Worm (Caenorhabditis elegans) whole organism, late embryonic: ENCODE results near the gene jtr-1.
A peak's percentile ranks its signal among the peaks of the same experiment; 100 is the strongest.

Source experiments
- C08G9.2 ChIP-seq: sonication (generic microtip); optimal IDR thresholded peaks from 2 replicates; lab custom pipeline; 2016; ENCODE audit warnings: mild to moderate bottlenecking, missing genetic modification characterization, moderate library complexity, missing compliant biosample characterization
- F13H6.1 ChIP-seq: sonication (generic microtip); optimal IDR thresholded peaks from 2 replicates; lab custom pipeline; 2016; ENCODE audit warnings: missing genetic modification characterization, missing compliant biosample characterization
- K02D7.2 ChIP-seq: sonication (generic microtip); optimal IDR thresholded peaks from 2 replicates; lab custom pipeline; 2017; ENCODE audit warnings: mild to moderate bottlenecking, missing genetic modification characterization, missing compliant biosample characterization
- Y22D7AL.16 ChIP-seq: sonication (generic microtip); optimal IDR thresholded peaks from 2 replicates; lab custom pipeline; 2016; ENCODE audit warnings: missing genetic modification characterization, missing compliant biosample characterization
- ahr-1 ChIP-seq: sonication (generic microtip); optimal IDR thresholded peaks from 2 replicates; lab custom pipeline; 2016; ENCODE audit warnings: missing genetic modification characterization, missing compliant biosample characterization
- ama-1 ChIP-seq: fragments of 150-350 bp; optimal IDR thresholded peaks from 2 replicates; lab custom pipeline; 2014
- ceh-14 ChIP-seq: sonication (generic microtip); optimal IDR thresholded peaks from 2 replicates; lab custom pipeline; 2016; ENCODE audit warnings: missing genotype, missing genetic modification characterization, missing compliant biosample characterization
- ceh-18 ChIP-seq: sonication (generic microtip); optimal IDR thresholded peaks from 2 replicates; lab custom pipeline; 2016; ENCODE audit warnings: missing genetic modification characterization, missing compliant biosample characterization
- ceh-2 ChIP-seq: sonication (generic microtip); optimal IDR thresholded peaks from 2 replicates; lab custom pipeline; 2016; ENCODE audit warnings: missing genotype, missing genetic modification characterization, missing compliant biosample characterization
- ceh-30 ChIP-seq: fragments of 150-350 bp; optimal IDR thresholded peaks from 2 replicates; lab custom pipeline; 2014; ENCODE audit warnings: missing biosample characterization, missing genetic modification characterization
- ceh-31 ChIP-seq: sonication (generic microtip); optimal IDR thresholded peaks from 2 replicates; lab custom pipeline; 2016; ENCODE audit warnings: missing genetic modification characterization, missing compliant biosample characterization
- ceh-45 ChIP-seq: fragments of 200-800 bp; sonication (Bioruptor generic); IDR thresholded peaks from 2 replicates; pipeline ENCODE4 v1.3.6; 2022; ENCODE audit warnings: missing genetic modification reagents, missing genetic modification characterization, missing compliant biosample characterization
- ceh-48 ChIP-seq: sonication (generic microtip); optimal IDR thresholded peaks from 2 replicates; lab custom pipeline; 2016; ENCODE audit warnings: missing genetic modification characterization, inconsistent platforms, missing compliant biosample characterization
- ceh-6 ChIP-seq: fragments of 200-800 bp; sonication (Bioruptor generic); optimal IDR thresholded peaks from 2 replicates; lab custom pipeline; 2018; ENCODE audit warnings: mild to moderate bottlenecking, missing genetic modification characterization, missing compliant biosample characterization
- ceh-9 ChIP-seq: sonication (generic microtip); optimal IDR thresholded peaks from 2 replicates; lab custom pipeline; 2016; ENCODE audit warnings: mild to moderate bottlenecking, missing genetic modification characterization, inconsistent platforms, missing compliant biosample characterization
- che-1 ChIP-seq: sonication (generic microtip); optimal IDR thresholded peaks from 2 replicates; lab custom pipeline; 2016; ENCODE audit warnings: mild to moderate bottlenecking, missing genetic modification characterization, missing compliant biosample characterization
- dmd-4 ChIP-seq: sonication (generic microtip); optimal IDR thresholded peaks from 2 replicates; lab custom pipeline; 2016; ENCODE audit warnings: borderline replicate concordance, missing genetic modification characterization, missing compliant biosample characterization
- dve-1 ChIP-seq: sonication (generic microtip); optimal IDR thresholded peaks from 2 replicates; lab custom pipeline; 2017; ENCODE audit warnings: antibody characterized with exemption, mild to moderate bottlenecking, missing genetic modification characterization, missing compliant biosample characterization
- elt-2 ChIP-seq: sonication (generic microtip); optimal IDR thresholded peaks from 2 replicates; lab custom pipeline; 2016; ENCODE audit warnings: missing genetic modification reagents, missing genetic modification characterization, missing compliant biosample characterization
- ets-4 ChIP-seq: sonication (generic microtip); optimal IDR thresholded peaks from 2 replicates; lab custom pipeline; 2016; ENCODE audit warnings: missing genetic modification characterization, missing compliant biosample characterization
- eyg-1 ChIP-seq: sonication (generic microtip); optimal IDR thresholded peaks from 2 replicates; lab custom pipeline; 2016; ENCODE audit warnings: missing genotype, missing genetic modification characterization, missing compliant biosample characterization
- fax-1 ChIP-seq: sonication (generic microtip); optimal IDR thresholded peaks from 2 replicates; lab custom pipeline; 2016; ENCODE audit warnings: missing genotype, missing genetic modification characterization, missing compliant biosample characterization
- fkh-10 ChIP-seq: fragments of 150-350 bp; optimal IDR thresholded peaks from 2 replicates; lab custom pipeline; 2014; ENCODE audit warnings: missing biosample characterization, missing genetic modification reagents, missing genetic modification characterization
- gmeb-2 ChIP-seq: sonication (generic microtip); optimal IDR thresholded peaks from 2 replicates; lab custom pipeline; 2016; ENCODE audit warnings: missing genetic modification characterization, inconsistent platforms, missing compliant biosample characterization
- hlh-30 ChIP-seq: sonication (generic microtip); optimal IDR thresholded peaks from 2 replicates; lab custom pipeline; 2017; ENCODE audit warnings: antibody characterized with exemption, missing genetic modification characterization, missing compliant biosample characterization; ENCODE audit not compliant: insufficient read depth
- hlh-6 ChIP-seq: sonication (generic microtip); optimal IDR thresholded peaks from 2 replicates; lab custom pipeline; 2016; ENCODE audit warnings: missing genotype, missing genetic modification characterization, missing compliant biosample characterization
- hlh-8 ChIP-seq: sonication (generic microtip); optimal IDR thresholded peaks from 2 replicates; lab custom pipeline; 2016; ENCODE audit warnings: missing genotype, missing genetic modification characterization, missing compliant biosample characterization
- lim-6 ChIP-seq: sonication (generic microtip); optimal IDR thresholded peaks from 2 replicates; lab custom pipeline; 2016; ENCODE audit warnings: missing genetic modification characterization, missing compliant biosample characterization
- lin-11 ChIP-seq: fragments of 200-800 bp; sonication (Bioruptor generic); optimal IDR thresholded peaks from 2 replicates; lab custom pipeline; 2018; ENCODE audit warnings: mild to moderate bottlenecking, missing genetic modification characterization, missing compliant biosample characterization
- madf-2 ChIP-seq: sonication (generic microtip); optimal IDR thresholded peaks from 2 replicates; lab custom pipeline; 2017; ENCODE audit warnings: missing genetic modification characterization, missing compliant biosample characterization
- nfya-1 ChIP-seq: sonication (generic microtip); optimal IDR thresholded peaks from 2 replicates; lab custom pipeline; 2017; ENCODE audit warnings: missing genetic modification characterization, mild to moderate bottlenecking, missing compliant biosample characterization, antibody characterized with exemption, moderate library complexity
- npax-4 ChIP-seq: sonication (generic microtip); optimal IDR thresholded peaks from 2 replicates; lab custom pipeline; 2016; ENCODE audit warnings: missing genetic modification characterization, missing compliant biosample characterization
- pat-9 ChIP-seq: fragments of 200-800 bp; sonication (Bioruptor generic); optimal IDR thresholded peaks from 2 replicates; lab custom pipeline; 2018; ENCODE audit warnings: mild to moderate bottlenecking, missing genetic modification characterization, moderate library complexity, missing compliant biosample characterization
- pax-1 ChIP-seq: fragments of 150-350 bp; optimal IDR thresholded peaks from 2 replicates; lab custom pipeline; 2014; ENCODE audit warnings: missing biosample characterization, missing genetic modification characterization
- pha-2 ChIP-seq: sonication (generic microtip); optimal IDR thresholded peaks from 2 replicates; lab custom pipeline; 2017; ENCODE audit warnings: mild to moderate bottlenecking, missing genetic modification characterization, missing compliant biosample characterization
- pqm-1 ChIP-seq: sonication (generic microtip); optimal IDR thresholded peaks from 2 replicates; lab custom pipeline; 2016; ENCODE audit warnings: missing genetic modification characterization, missing compliant biosample characterization
- ref-2 ChIP-seq: sonication (generic microtip); optimal IDR thresholded peaks from 2 replicates; lab custom pipeline; 2016; ENCODE audit warnings: missing genetic modification characterization, missing compliant biosample characterization
- tbx-2 ChIP-seq: sonication (generic microtip); optimal IDR thresholded peaks from 2 replicates; lab custom pipeline; 2016; ENCODE audit warnings: missing genetic modification characterization, missing compliant biosample characterization
- ttx-3 ChIP-seq: sonication (generic microtip); optimal IDR thresholded peaks from 2 replicates; lab custom pipeline; 2016; ENCODE audit warnings: missing genetic modification reagents, missing genetic modification characterization, missing compliant biosample characterization
- unc-3 ChIP-seq, 2 experiments: fragments of 200-800 bp in 1 of 2; sonication (Bioruptor generic) in 1 of 2; sonication (generic microtip) in 1 of 2; conservative IDR thresholded peaks in 1 of 2; optimal IDR thresholded peaks in 1 of 2; 2 replicates each; pipeline versions ENCODE4 v1.3.6 to Lab custom; 2016 to 2022; ENCODE audit warnings: missing compliant biosample characterization in 2 of 2, missing genetic modification characterization in 2 of 2, missing genetic modification reagents in 1 of 2
- unc-42 ChIP-seq: sonication (generic microtip); optimal IDR thresholded peaks from 2 replicates; lab custom pipeline; 2016; ENCODE audit warnings: missing genotype, missing genetic modification characterization, missing compliant biosample characterization
- unc-55 ChIP-seq: sonication (generic microtip); optimal IDR thresholded peaks from 2 replicates; lab custom pipeline; 2017; ENCODE audit warnings: missing biosample characterization, missing genetic modification reagents, missing genetic modification characterization
- unc-86 ChIP-seq: sonication (generic microtip); optimal IDR thresholded peaks from 2 replicates; lab custom pipeline; 2016; ENCODE audit warnings: missing genetic modification characterization, missing compliant biosample characterization
- ztf-16 ChIP-seq: sonication (generic microtip); optimal IDR thresholded peaks from 2 replicates; lab custom pipeline; 2017; ENCODE audit warnings: missing genetic modification characterization, missing compliant biosample characterization

jtr-1 gene

ce11 chrIV:1388079-1388478, 32.6 kb upstream of the jtr-1 start (continued):
- peak; percentile 2 for TF ChIP-seq ceh-9 (tag; lab: Kevin White, UChicago)
- 0 out of 2 replicates have a peak, but pooled peaks have one; percentile 49 for TF ChIP-seq unc-3 (GFP tag; conservative IDR thresholded peaks at IDR 0.05; lab: Robert Waterston, UW)
- TF ChIP-seq unc-3 (tag; optimal IDR thresholded peaks at IDR 0.05; lab: Kevin White, UChicago) = peak; percentile 49
- peak; percentile 29 for TF ChIP-seq ahr-1
- no peak for TF ChIP-seq dve-1 (tag; lab: Kevin White, UChicago)
- no peak for TF ChIP-seq dmd-4
- TF ChIP-seq nfya-1 (tag; lab: Kevin White, UChicago) = peak; percentile 16
- peak; percentile 39 for TF ChIP-seq ceh-14 (tag; lab: Kevin White, UChicago)
- no peak for TF ChIP-seq ama-1 (lab: Kevin White, UChicago)
- TF ChIP-seq pqm-1 (tag; lab: Kevin White, UChicago) = no peak
- TF ChIP-seq lim-6 (tag; lab: Kevin White, UChicago) = no peak
- peak; percentile 28 for TF ChIP-seq unc-86 (tag; lab: Kevin White, UChicago)
- no peak for TF ChIP-seq pax-1
- peak; percentile 42 for TF ChIP-seq F13H6.1 (tag; lab: Kevin White, UChicago)
- peak; percentile 53 for TF ChIP-seq npax-4 (tag; lab: Kevin White, UChicago)
- TF ChIP-seq ceh-30 (tag; lab: Kevin White, UChicago) = no peak
- TF ChIP-seq pat-9 = no peak
- peak; percentile 12 for TF ChIP-seq hlh-8 (tag; lab: Kevin White, UChicago)
- TF ChIP-seq tbx-2 (tag; lab: Kevin White, UChicago) = peak; percentile 40
- peak; percentile 74 for TF ChIP-seq gmeb-2 (tag; lab: Kevin White, UChicago)
- no peak for TF ChIP-seq unc-55 (GFP tag; lab: Kevin White, UChicago)
- TF ChIP-seq K02D7.2 (tag; lab: Kevin White, UChicago) = peak; percentile 43
- peak; percentile 36 for TF ChIP-seq fkh-10 (GFP tag; lab: Kevin White, UChicago)
- TF ChIP-seq eyg-1 = peak; percentile 37
- TF ChIP-seq Y22D7AL.16 = peak; percentile 59
- no peak for TF ChIP-seq hlh-30 (tag; lab: Kevin White, UChicago)
- TF ChIP-seq ceh-6 (GFP tag; lab: Kevin White, UChicago) = peak; percentile 72
- peak; percentile 33 for TF ChIP-seq ztf-16 (tag; lab: Kevin White, UChicago)
- TF ChIP-seq elt-2 (tag; lab: Kevin White, UChicago) = peak; percentile 82
- peak; percentile 63 for TF ChIP-seq ttx-3 (tag; lab: Kevin White, UChicago)
- peak; percentile 29 for TF ChIP-seq fax-1 (tag; lab: Kevin White, UChicago)
- no peak for TF ChIP-seq ets-4
- TF ChIP-seq unc-42 (tag; lab: Kevin White, UChicago) = peak; percentile 1
- TF ChIP-seq ceh-31 = peak; percentile 43
- TF ChIP-seq hlh-6 (tag; lab: Kevin White, UChicago) = peak; percentile 80
- TF ChIP-seq pha-2 = peak; percentile 49
- TF ChIP-seq lin-11 (tag; lab: Kevin White, UChicago) = peak; percentile 65
- no peak for TF ChIP-seq ceh-2 (tag; lab: Kevin White, UChicago)
- peak; percentile 70 for TF ChIP-seq che-1
- TF ChIP-seq ceh-48 (tag; lab: Kevin White, UChicago) = peak; percentile 54
- peak; percentile 69 for TF ChIP-seq madf-2 (tag; lab: Kevin White, UChicago)
- peak; percentile 64 for TF ChIP-seq ref-2 (tag; lab: Kevin White, UChicago)
- peak; percentile 38 for TF ChIP-seq ceh-18 (tag; lab: Kevin White, UChicago)
- TF ChIP-seq C08G9.2 (tag; lab: Kevin White, UChicago) = peak; percentile 68
- TF ChIP-seq ceh-45 = no peak; the same call in 1 of the 2 replicates
